Fruit fly (Drosophila melanogaster) whole organism, adult: ENCODE results near the gene CG12522.

Experiments
- CG11617 ChIP-seq: fragments of 200-800 bp; sonication (Bioruptor generic); optimal IDR thresholded peaks from 2 replicates; lab custom pipeline; 2017; ENCODE audit warnings: mild to moderate bottlenecking, missing biosample characterization, missing genetic modification reagents, missing genetic modification characterization
- CG12768 ChIP-seq: fragments of 200-800 bp; sonication (Bioruptor generic); optimal IDR thresholded peaks from 2 replicates; lab custom pipeline; 2017; ENCODE audit warnings: missing biosample characterization, missing genetic modification characterization, mild to moderate bottlenecking, moderate library complexity, missing genetic modification reagents
- CG14711 ChIP-seq: fragments of 200-800 bp; sonication (Bioruptor generic); optimal IDR thresholded peaks from 2 replicates; lab custom pipeline; 2018; ENCODE audit warnings: missing biosample characterization, mild to moderate bottlenecking, missing genetic modification characterization, moderate library complexity
- CG1620 ChIP-seq: fragments of 200-800 bp; sonication (Bioruptor generic); optimal IDR thresholded peaks from 2 replicates; lab custom pipeline; 2016; ENCODE audit warnings: missing biosample characterization, missing genetic modification characterization
- CG33017 ChIP-seq: fragments of 200-800 bp; sonication (Bioruptor generic); optimal IDR thresholded peaks from 2 replicates; lab custom pipeline; 2018; ENCODE audit warnings: missing biosample characterization, mild to moderate bottlenecking, missing genetic modification characterization, moderate library complexity
- CG5204 ChIP-seq: fragments of 200-800 bp; sonication (Bioruptor generic); optimal IDR thresholded peaks from 2 replicates; lab custom pipeline; 2016; ENCODE audit warnings: missing biosample characterization, missing genetic modification characterization
- CG7045 ChIP-seq: fragments of 200-800 bp; sonication (Bioruptor generic); optimal IDR thresholded peaks from 2 replicates; lab custom pipeline; 2017; ENCODE audit warnings: missing biosample characterization, mild to moderate bottlenecking, missing genetic modification characterization
- CG7101 ChIP-seq: fragments of 200-800 bp; sonication (Bioruptor generic); optimal IDR thresholded peaks from 2 replicates; lab custom pipeline; 2018; ENCODE audit warnings: missing biosample characterization, mild to moderate bottlenecking, missing genetic modification characterization, moderate library complexity
- Clk ChIP-seq: fragments of 200-800 bp; sonication (Bioruptor generic); optimal IDR thresholded peaks from 2 replicates; lab custom pipeline; 2017; ENCODE audit warnings: missing biosample characterization, missing genetic modification characterization
- Crg-1 ChIP-seq: fragments of 200-800 bp; sonication (Bioruptor generic); optimal IDR thresholded peaks from 2 replicates; lab custom pipeline; 2016; ENCODE audit warnings: missing biosample characterization, missing genetic modification characterization
- Hr96 ChIP-seq: fragments of 200-800 bp; sonication (Bioruptor generic); optimal IDR thresholded peaks from 2 replicates; lab custom pipeline; 2016; ENCODE audit warnings: missing biosample characterization, missing genetic modification characterization
- Mnt ChIP-seq: fragments of 200-800 bp; sonication (Bioruptor generic); optimal IDR thresholded peaks from 2 replicates; lab custom pipeline; 2016; ENCODE audit warnings: missing biosample characterization, mild to moderate bottlenecking, missing genetic modification characterization
- bab1 ChIP-seq: fragments of 200-800 bp; sonication (Bioruptor generic); optimal IDR thresholded peaks from 3 replicates; lab custom pipeline; 2019; ENCODE audit warnings: missing biosample characterization, mild to moderate bottlenecking, missing genetic modification characterization, moderate library complexity
- cic ChIP-seq: fragments of 200-800 bp; sonication (Bioruptor generic); optimal IDR thresholded peaks from 2 replicates; lab custom pipeline; 2017; ENCODE audit warnings: missing biosample characterization, mild to moderate bottlenecking, missing genetic modification characterization, moderate library complexity
- cnc ChIP-seq, 2 experiments: fragments of >200 bp; optimal IDR thresholded peaks; 2 replicates each; lab custom pipeline; 2017
- kay ChIP-seq: fragments of 200-800 bp; sonication (Bioruptor generic); peaks from one replicate; lab custom pipeline; 2016; ENCODE audit warnings: missing biosample characterization, missing genetic modification characterization, borderline replicate concordance
- ovo ChIP-seq: fragments of 200-800 bp; sonication (Bioruptor generic); optimal IDR thresholded peaks from 2 replicates; lab custom pipeline; 2016; ENCODE audit warnings: missing biosample characterization, missing genetic modification characterization
- pad ChIP-seq: fragments of 200-800 bp; sonication (Bioruptor generic); optimal IDR thresholded peaks from 3 replicates; lab custom pipeline; 2017; ENCODE audit warnings: missing biosample characterization, missing genetic modification characterization, mild to moderate bottlenecking, moderate library complexity, missing genetic modification reagents
- tj ChIP-seq: fragments of 200-800 bp; sonication (Bioruptor generic); optimal IDR thresholded peaks from 3 replicates; lab custom pipeline; 2017; ENCODE audit warnings: missing biosample characterization, mild to moderate bottlenecking, missing genetic modification characterization, moderate library complexity
- toe ChIP-seq: fragments of 200-800 bp; sonication (Bioruptor generic); optimal IDR thresholded peaks from 2 replicates; lab custom pipeline; 2016; ENCODE audit warnings: missing biosample characterization, missing genetic modification characterization

Gene CG12522

DNA sequence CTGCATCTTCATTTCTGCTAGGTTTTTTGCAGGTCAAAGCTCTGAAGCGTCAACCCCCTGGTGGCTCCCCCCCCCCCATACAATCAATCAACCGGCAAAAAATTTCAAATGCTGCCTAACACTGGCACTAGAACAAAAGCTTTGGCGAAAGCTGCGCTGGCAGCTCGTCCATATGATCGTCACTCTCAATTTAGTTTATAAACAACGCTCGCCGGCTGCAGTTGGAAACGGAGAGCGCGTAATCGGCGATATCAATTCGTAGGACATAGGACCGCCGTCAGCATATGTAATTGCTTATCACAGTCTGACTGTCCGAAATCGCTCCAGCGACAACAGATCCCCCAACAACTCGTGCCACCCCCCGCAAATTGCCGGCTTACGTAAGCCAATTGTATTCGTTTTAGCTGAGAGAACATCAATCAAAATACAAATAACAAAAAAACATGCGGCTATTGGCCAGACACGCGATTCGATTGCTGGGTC lies 37.6 kb upstream of the CG12522 start, which contains the start of gene Mocs1:
Mocs1 (plus strand) TSS at position 155 of the 483 bp plus-strand sequence.
- peak; percentile 70 for TF ChIP-seq CG12768 (GFP tag; lab: Kevin White, UChicago)
- TF ChIP-seq Crg-1 (GFP tag; lab: Kevin White, UChicago): peak; percentile 48
- TF ChIP-seq CG7101: peak; percentile 63
- TF ChIP-seq bab1 (GFP tag; lab: Kevin White, UChicago): peak; percentile 13
- TF ChIP-seq ovo (GFP tag; lab: Kevin White, UChicago): peak; percentile 56
- peak; percentile 43 for TF ChIP-seq CG14711 (tag; lab: Kevin White, UChicago)
- TF ChIP-seq toe (GFP tag; lab: Kevin White, UChicago): no peak
- TF ChIP-seq tj (GFP tag; lab: Kevin White, UChicago): peak; percentile 98
- no peak for TF ChIP-seq CG1620
- TF ChIP-seq Clk (GFP tag; lab: Kevin White, UChicago): no peak
- TF ChIP-seq CG7045 (GFP tag; lab: Kevin White, UChicago): peak; percentile 23
- no peak for TF ChIP-seq Hr96 (GFP tag; lab: Kevin White, UChicago)
- peak; percentile 89 for TF ChIP-seq Mnt (GFP tag; lab: Kevin White, UChicago)
- TF ChIP-seq kay: no peak
- TF ChIP-seq cnc (optimal IDR thresholded peaks at IDR 0.05; lab: Kevin White, UChicago): no peak
- TF ChIP-seq CG33017 (tag; lab: Kevin White, UChicago): peak; percentile 22
- peak; percentile 36 for TF ChIP-seq CG11617 (GFP tag; lab: Kevin White, UChicago)
- TF ChIP-seq cic (GFP tag; lab: Kevin White, UChicago): peak; percentile 79
- TF ChIP-seq pad (GFP tag; lab: Kevin White, UChicago): peak; percentile 46
- no peak for TF ChIP-seq CG5204 (GFP tag; lab: Kevin White, UChicago)

DNA sequence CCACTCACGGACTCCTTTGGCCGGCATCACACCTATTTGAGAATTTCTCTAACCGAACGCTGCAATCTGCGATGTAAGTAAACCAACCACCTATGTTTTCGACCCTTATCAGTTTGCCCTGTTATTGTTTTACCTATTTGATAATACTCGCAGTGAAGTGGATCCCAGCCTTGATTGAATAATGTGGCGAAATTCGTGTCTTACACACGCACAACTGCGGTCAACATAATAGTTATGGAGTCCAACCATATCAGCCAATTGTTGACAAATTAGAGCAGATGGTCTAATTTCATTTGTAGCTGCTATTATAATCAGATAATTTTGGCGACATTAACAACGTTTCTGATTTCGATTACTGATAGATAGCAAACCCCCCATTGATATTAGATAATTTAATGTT lies 37.0 kb upstream of the CG12522 start:
- no peak for TF ChIP-seq toe (GFP tag; lab: Kevin White, UChicago)

DNA sequence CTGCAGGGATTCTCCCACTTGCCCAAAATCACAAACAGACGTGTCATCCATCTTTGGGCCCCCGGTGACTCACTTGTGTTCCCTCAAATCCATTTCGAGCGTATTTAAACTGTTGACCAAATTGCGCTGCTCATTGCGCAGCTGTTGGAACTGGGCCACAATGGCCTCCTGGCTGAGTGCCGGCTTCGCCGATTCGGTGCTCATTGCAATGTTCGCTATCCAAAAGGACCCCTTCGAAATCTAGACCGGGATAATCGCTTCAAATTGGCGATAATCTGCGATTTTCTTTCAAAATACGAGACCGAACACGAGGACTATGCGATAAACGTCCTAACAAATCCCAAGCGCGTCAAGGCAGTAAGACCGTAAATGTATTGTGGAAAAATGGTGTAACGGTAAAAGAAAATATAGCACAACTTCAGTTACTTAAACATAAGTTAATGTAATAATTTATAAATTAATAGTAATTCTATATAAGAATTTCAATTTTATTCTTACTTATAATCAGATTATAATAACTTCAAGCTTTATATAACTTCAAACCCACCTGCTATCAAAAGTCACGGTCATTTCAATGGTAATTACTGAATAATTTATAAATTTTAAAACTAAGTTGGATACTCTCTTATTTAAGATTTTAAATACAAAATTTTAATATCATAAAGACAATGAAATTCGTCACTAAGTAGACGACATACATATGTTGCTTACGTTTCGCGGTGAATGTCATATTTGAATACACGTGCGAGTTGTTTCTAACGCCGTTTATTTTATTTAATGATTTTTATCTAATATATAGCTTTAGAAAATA lies 33.8 kb upstream of the CG12522 start, which contains the start of the genes Pfdn2 and Noc1:
Pfdn2 (minus strand) TSS at position 346 of the 811 bp plus-strand sequence.
Noc1 (plus strand) TSS at position 727 of the 811 bp plus-strand sequence.
- TF ChIP-seq Crg-1 (GFP tag; lab: Kevin White, UChicago) (no peak), CG14711 (tag; lab: Kevin White, UChicago) (peak; percentile 34), CG11617 (GFP tag; lab: Kevin White, UChicago) (peak; percentile 52), bab1 (GFP tag; lab: Kevin White, UChicago) (peak; percentile 35), Hr96 (GFP tag; lab: Kevin White, UChicago) (no peak), kay (no peak), Clk (GFP tag; lab: Kevin White, UChicago) (no peak), CG33017 (tag; lab: Kevin White, UChicago) (peak; percentile 39), CG7045 (GFP tag; lab: Kevin White, UChicago) (no peak), CG1620 (no peak), CG12768 (GFP tag; lab: Kevin White, UChicago) (no peak), CG5204 (GFP tag; lab: Kevin White, UChicago) (no peak), pad (GFP tag; lab: Kevin White, UChicago) (no peak), ovo (GFP tag; lab: Kevin White, UChicago) (peak; percentile 43), Mnt (GFP tag; lab: Kevin White, UChicago) (peak; percentile 92), cnc (optimal IDR thresholded peaks at IDR 0.05; lab: Kevin White, UChicago) (no peak), CG7101 (peak; percentile 66), tj (GFP tag; lab: Kevin White, UChicago) (no peak), toe (GFP tag; lab: Kevin White, UChicago) (no peak)

DNA sequence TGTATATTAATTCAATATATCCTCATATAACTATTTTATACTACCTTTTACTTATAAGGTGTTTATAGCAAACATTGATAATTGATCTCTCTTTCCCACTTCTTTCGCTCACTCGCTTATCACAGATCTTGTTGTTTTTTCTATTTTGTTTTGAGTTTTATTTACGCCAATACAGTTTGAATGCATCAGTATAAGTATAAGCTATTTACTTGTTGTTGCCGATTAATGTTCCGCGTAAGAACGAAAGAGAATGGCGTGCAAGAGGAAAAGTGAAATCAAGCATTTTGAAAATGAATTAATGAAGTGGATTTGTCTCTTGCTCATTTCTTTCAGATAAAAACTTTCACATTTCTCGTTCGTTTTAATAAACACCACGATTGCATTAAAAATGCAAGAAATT lies 24.4 kb upstream of the CG12522 start:
- TF ChIP-seq cic (GFP tag; lab: Kevin White, UChicago) (peak; percentile 77), kay (peak; percentile 96), CG5204 (GFP tag; lab: Kevin White, UChicago) (no peak), tj (GFP tag; lab: Kevin White, UChicago) (peak; percentile 48)

DNA sequence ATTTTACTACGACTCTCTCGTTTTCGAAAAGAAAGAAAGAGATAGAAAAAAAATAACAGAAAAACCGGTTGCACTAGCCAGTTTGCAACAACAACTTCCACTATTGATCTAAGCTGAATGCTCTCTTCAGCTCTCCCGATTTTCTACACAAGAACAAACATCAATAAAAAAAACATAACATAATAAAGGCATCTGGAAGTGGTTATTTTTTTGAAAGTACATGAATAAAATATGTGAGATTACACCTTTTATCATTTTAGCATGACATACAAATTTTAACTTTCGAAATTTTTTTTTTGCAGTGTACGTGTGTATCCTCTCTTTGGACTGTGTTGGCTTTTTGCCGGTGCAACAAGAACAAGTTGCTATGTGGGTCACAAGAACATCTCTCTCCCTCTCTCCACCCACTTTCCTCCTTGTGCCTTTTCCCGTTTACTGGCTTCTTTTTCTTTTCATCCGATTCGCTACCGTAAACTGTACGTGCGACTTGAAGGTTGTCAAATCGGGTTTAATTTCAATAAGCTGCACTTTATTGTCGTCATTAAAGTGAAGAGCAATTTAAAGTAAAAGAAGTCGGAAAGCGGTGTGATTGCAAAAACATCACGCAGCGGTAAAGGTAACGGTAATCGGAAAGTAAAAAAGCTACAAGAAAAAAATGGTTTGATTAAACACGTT lies 23.3 kb upstream of the CG12522 start:
- TF ChIP-seq bab1 (GFP tag; lab: Kevin White, UChicago): peak; percentile 96
- TF ChIP-seq toe (GFP tag; lab: Kevin White, UChicago): no peak
- TF ChIP-seq ovo (GFP tag; lab: Kevin White, UChicago): no peak
- TF ChIP-seq cic (GFP tag; lab: Kevin White, UChicago): peak; percentile 82
- peak; percentile 93 for TF ChIP-seq Crg-1 (GFP tag; lab: Kevin White, UChicago)
- TF ChIP-seq Clk (GFP tag; lab: Kevin White, UChicago): peak; percentile 88
- TF ChIP-seq kay: peak; percentile 86
- TF ChIP-seq CG7101: peak; percentile 94
- TF ChIP-seq CG14711 (tag; lab: Kevin White, UChicago): peak; percentile 93
- peak; percentile 96 for TF ChIP-seq CG33017 (tag; lab: Kevin White, UChicago)
- TF ChIP-seq Hr96 (GFP tag; lab: Kevin White, UChicago): no peak
- peak; percentile 65 for TF ChIP-seq Mnt (GFP tag; lab: Kevin White, UChicago)
- peak; percentile 97 for TF ChIP-seq CG12768 (GFP tag; lab: Kevin White, UChicago)
- TF ChIP-seq CG7045 (GFP tag; lab: Kevin White, UChicago): peak; percentile 94
- TF ChIP-seq tj (GFP tag; lab: Kevin White, UChicago): peak; percentile 79
- TF ChIP-seq CG11617 (GFP tag; lab: Kevin White, UChicago): peak; percentile 95
- no peak for TF ChIP-seq CG5204 (GFP tag; lab: Kevin White, UChicago)
- TF ChIP-seq cnc (optimal IDR thresholded peaks at IDR 0.05; lab: Kevin White, UChicago): no peak
- peak; percentile 93 for TF ChIP-seq CG1620
- peak; percentile 85 for TF ChIP-seq pad (GFP tag; lab: Kevin White, UChicago)
